Worm (Caenorhabditis elegans): Measurements from ENCODE around the gene K07E8.7.

- TF ChIP-seq mdl-1 (tag; optimal IDR thresholded peaks at IDR 0.05) (no peak), mml-1 (tag; optimal IDR thresholded peaks at IDR 0.05) (no peak), nhr-77 (tag; optimal IDR thresholded peaks at IDR 0.05) (no peak), hmg-11 (tag; optimal IDR thresholded peaks at IDR 0.05) (no peak), pha-4 (tag; optimal IDR thresholded peaks at IDR 0.05) (no peak), R02D3.7 (tag; optimal IDR thresholded peaks at IDR 0.05) (no peak), nhr-237 (tag; optimal IDR thresholded peaks at IDR 0.05) (no peak), aly-2 (tag; optimal IDR thresholded peaks at IDR 0.05) (no peak), unc-62 (GFP tag; optimal IDR thresholded peaks at IDR 0.05) (no peak), nhr-11 (tag; optimal IDR thresholded peaks at IDR 0.05) (no peak), sea-2 (GFP tag; optimal IDR thresholded peaks at IDR 0.05) (no peak), ZK546.5 (tag; optimal IDR thresholded peaks at IDR 0.05) (no peak)
Observed at ce11 chrII:680612-681011, 30.4 kb upstream of the K07E8.7 start, which contains the start of the genes T02H6.10 and T02H6.8.
